Worm (Caenorhabditis elegans): ENCODE measurements around the gene mob-1.
A peak's percentile ranks its signal among the peaks of the same experiment; 100 is the strongest.

Gene mob-1

DNA sequence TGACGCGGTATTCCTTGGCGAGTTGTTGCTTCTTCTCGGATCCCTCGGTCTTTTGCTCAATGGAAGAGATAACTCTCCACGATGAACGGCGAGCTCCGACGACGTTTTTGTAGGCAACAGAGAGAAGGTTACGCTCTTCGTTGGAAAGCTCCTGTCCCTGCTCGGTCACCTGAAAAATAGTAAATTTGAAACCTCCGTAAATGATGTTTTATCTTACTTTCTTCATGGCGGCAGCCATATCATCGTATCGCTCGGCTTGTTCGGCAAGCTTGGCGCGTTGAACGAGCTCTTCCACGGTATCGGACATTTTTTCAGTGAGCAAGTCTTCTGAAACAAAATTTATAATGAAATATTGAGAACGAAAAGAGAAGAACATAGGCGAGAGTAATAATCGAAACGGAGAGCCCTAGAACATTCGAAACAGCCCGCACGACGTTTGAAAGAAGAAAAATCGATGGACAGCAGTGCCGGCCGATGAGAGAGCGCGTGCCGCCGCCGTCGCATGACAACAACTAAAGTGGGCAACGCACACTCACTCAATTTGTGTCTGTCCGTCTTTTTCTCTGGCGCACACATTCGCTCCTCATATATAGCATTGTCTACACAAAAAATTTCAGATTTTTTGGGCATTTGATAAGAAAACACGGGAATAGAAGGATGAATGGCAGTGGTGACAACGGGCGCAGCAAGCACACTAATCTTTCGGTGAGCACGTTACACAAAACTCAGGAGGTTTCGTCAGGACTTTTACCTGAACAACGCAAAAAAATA, 38.6 kb upstream of the mob-1 start, which contains the start of the genes par-5 and M117.3 (continued):
- TF ChIP-seq php-3 (GFP tag; IDR thresholded peaks at IDR 0.05) (0 out of 2 replicates have a peak, but pooled peaks have one; percentile 6), daf-8 (GFP tag; IDR thresholded peaks at IDR 0.05) (no peak), pqm-1 (tag; optimal IDR thresholded peaks at IDR 0.05) (peak; percentile 48), egl-27 (tag; optimal IDR thresholded peaks at IDR 0.05) (no peak), spr-1 (tag; optimal IDR thresholded peaks at IDR 0.05) (no peak), rbr-2 (tag; optimal IDR thresholded peaks at IDR 0.05) (peak; percentile 67), ZK546.5 (tag; optimal IDR thresholded peaks at IDR 0.05) (no peak), hif-1 (tag; optimal IDR thresholded peaks at IDR 0.05) (peak in 1 of 2 experiments; percentile 80), jun-1 (tag; optimal IDR thresholded peaks at IDR 0.05) (peak; percentile 3), spr-3 (GFP tag; optimal IDR thresholded peaks at IDR 0.05) (no peak), nhr-76 (tag; optimal IDR thresholded peaks at IDR 0.05) (no peak), mes-2 (tag; optimal IDR thresholded peaks at IDR 0.05; ENCODE audit: poor library complexity, severe bottlenecking) (peak; percentile 63), ces-1 (GFP tag; optimal IDR thresholded peaks at IDR 0.05) (peak; percentile 10), attf-4 (tag; optimal IDR thresholded peaks at IDR 0.05) (no peak), nhr-102 (tag; optimal IDR thresholded peaks at IDR 0.05) (peak; percentile 29), madf-5 (GFP tag; IDR thresholded peaks at IDR 0.05) (no peak), Y75B8A.6 (GFP tag; IDR thresholded peaks at IDR 0.05) (no peak), nhr-28 (tag; optimal IDR thresholded peaks at IDR 0.05) (peak; percentile 83), F10B5.3 (tag; optimal IDR thresholded peaks at IDR 0.05) (no peak), mxl-2 (GFP tag; conservative IDR thresholded peaks at IDR 0.05) (peak; percentile 10; the same call in 1 of the 2 replicates), lin-29 (GFP tag; IDR thresholded peaks at IDR 0.05) (0 out of 2 replicates have a peak, but pooled peaks have one; percentile 7), zfp-3 (GFP tag; conservative IDR thresholded peaks at IDR 0.05) (0 out of 2 replicates have a peak, but pooled peaks have one; percentile 38), ceh-44 (GFP tag; IDR thresholded peaks at IDR 0.05) (no peak), zag-1 (tag; optimal IDR thresholded peaks at IDR 0.05) (no peak), D1046.2 (GFP tag; IDR thresholded peaks at IDR 0.05) (no peak), cey-2 (tag; optimal IDR thresholded peaks at IDR 0.05; ENCODE audit: borderline replicate concordance, insufficient read depth) (no peak), dmd-9 (GFP tag; IDR thresholded peaks at IDR 0.05) (no peak), ztf-7 (tag; optimal IDR thresholded peaks at IDR 0.05) (no peak), daf-16 (GFP tag; optimal IDR thresholded peaks at IDR 0.05) (no peak), daf-16 (tag; optimal IDR thresholded peaks at IDR 0.05) (peak; percentile 63), mdt-29 (GFP tag; IDR thresholded peaks at IDR 0.05) (peak; percentile 82), pha-4 (GFP tag; IDR thresholded peaks at IDR 0.05) (peak; percentile 60), pha-4 (tag; optimal IDR thresholded peaks at IDR 0.05) (no peak), nhr-42 (GFP tag; IDR thresholded peaks at IDR 0.05) (no peak), ceh-62 (tag; optimal IDR thresholded peaks at IDR 0.05) (no peak), zfp-2 (tag; optimal IDR thresholded peaks at IDR 0.05) (no peak), lim-7 (GFP tag; IDR thresholded peaks at IDR 0.05) (peak; percentile 64), gei-8 (GFP tag; optimal IDR thresholded peaks at IDR 0.05) (no peak), snpc-1.2 (GFP tag; IDR thresholded peaks at IDR 0.05) (peak; percentile 59; the same call in 1 of the 2 replicates), tag-97 (GFP tag; IDR thresholded peaks at IDR 0.05) (no peak), T26A8.4 (GFP tag; IDR thresholded peaks at IDR 0.05) (peak; percentile 53), vab-7 (GFP tag; IDR thresholded peaks at IDR 0.05) (peak; percentile 63), unc-130 (GFP tag; optimal IDR thresholded peaks at IDR 0.05) (no peak), tra-1 (GFP tag; IDR thresholded peaks at IDR 0.05) (no peak; the same call in 1 of the 2 replicates), saeg-2 (GFP tag; IDR thresholded peaks at IDR 0.05) (0 out of 2 replicates have a peak, but pooled peaks have one; percentile 43), T20F7.1 (GFP tag; optimal IDR thresholded peaks at IDR 0.05) (peak; percentile 65), nhr-6 (tag; optimal IDR thresholded peaks at IDR 0.05) (peak; percentile 24), madf-9 (GFP tag; conservative IDR thresholded peaks at IDR 0.05) (no peak; the same call in 1 of the 2 replicates), nhr-10 (tag; optimal IDR thresholded peaks at IDR 0.05) (no peak), dmd-6 (GFP tag; IDR thresholded peaks at IDR 0.05) (peak; percentile 86)
